Fruit fly (Drosophila melanogaster): ENCODE measurements around the gene Prp4k.
A peak's percentile ranks its signal among the peaks of the same experiment; 100 is the strongest.

Prp4k gene

DNA sequence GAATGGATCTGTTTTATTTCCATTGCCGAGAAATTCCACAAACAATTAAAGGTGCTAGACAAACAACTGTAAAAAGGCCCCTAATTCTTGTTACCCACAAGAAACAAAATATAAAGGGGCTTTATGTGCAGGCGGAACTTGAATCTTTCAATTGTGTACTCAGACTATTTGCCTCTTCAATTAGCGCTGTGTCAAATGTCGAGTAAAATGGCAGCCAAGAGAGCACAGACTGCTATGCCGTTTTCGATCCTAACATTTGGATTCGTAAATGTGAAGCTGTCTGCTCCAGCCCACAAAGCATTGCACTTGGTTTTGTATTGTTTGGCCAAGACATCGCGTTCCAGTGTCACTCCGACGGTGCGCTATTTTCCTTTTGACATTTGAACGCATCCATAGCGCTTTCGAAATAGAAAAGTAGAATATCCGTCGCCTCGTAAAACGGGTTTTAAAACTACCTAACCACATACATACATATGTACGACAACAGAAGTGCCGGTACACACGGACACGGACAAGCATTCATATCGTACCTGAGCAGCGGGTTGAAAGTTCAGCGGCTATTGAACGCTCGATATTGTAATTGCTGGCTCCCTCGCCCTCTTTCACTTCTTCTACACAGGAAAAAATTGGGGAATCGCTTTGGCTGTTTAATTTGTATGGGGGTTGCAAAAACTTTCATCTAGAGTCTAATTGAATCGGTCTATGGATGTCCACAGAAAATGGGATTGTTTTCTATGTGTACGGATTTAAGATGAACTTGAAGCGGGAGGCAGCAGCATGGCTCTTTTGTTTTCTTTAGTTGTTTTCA, 45.1 kb downstream of the Prp4k start (continued):
- TF ChIP-seq Sox102F (GFP tag; optimal IDR thresholded peaks at IDR 0.05) (peak; percentile 3), Jarid2 (GFP tag; optimal IDR thresholded peaks at IDR 0.05) (no peak), Asciz (GFP tag; optimal IDR thresholded peaks at IDR 0.05) (peak; percentile 31), B-H1 (GFP tag; IDR thresholded peaks at IDR 0.05) (no peak), Side (GFP tag; optimal IDR thresholded peaks at IDR 0.05) (peak; percentile 4), CG10979 (tag; optimal IDR thresholded peaks at IDR 0.05) (peak; percentile 60), CG14710 (tag; optimal IDR thresholded peaks at IDR 0.05) (peak; percentile 2), Drgx (GFP tag; IDR thresholded peaks at IDR 0.05) (0 out of 2 replicates have a peak, but pooled peaks have one; percentile 6), CG10267 (tag; optimal IDR thresholded peaks at IDR 0.05) (peak; percentile 6), Vsx1 (GFP tag; optimal IDR thresholded peaks at IDR 0.05) (no peak), lab (GFP tag; optimal IDR thresholded peaks at IDR 0.05) (peak; percentile 52), dmrt99B (tag; optimal IDR thresholded peaks at IDR 0.05) (peak; percentile 48), lola (GFP tag; optimal IDR thresholded peaks at IDR 0.05) (peak in 1 of 3 experiments; percentile 34), Dek (tag; optimal IDR thresholded peaks at IDR 0.05) (no peak), CG13424 (tag; optimal IDR thresholded peaks at IDR 0.05) (peak; percentile 27), bcd (GFP tag; optimal IDR thresholded peaks at IDR 0.05) (peak; percentile 6), ranshi (GFP tag; IDR thresholded peaks at IDR 0.05) (no peak), CG31441 (GFP tag; IDR thresholded peaks at IDR 0.05) (peak; percentile 30; the same call in 1 of the 2 replicates), Nf-YA (GFP tag; IDR thresholded peaks at IDR 0.05) (no peak), CG11504 (tag; optimal IDR thresholded peaks at IDR 0.05) (no peak), Mad (GFP tag; optimal IDR thresholded peaks at IDR 0.05) (no peak), CG7839 (tag; optimal IDR thresholded peaks at IDR 0.05) (peak; percentile 25), CG2875 (GFP tag; optimal IDR thresholded peaks at IDR 0.05) (peak; percentile 3), Hr51 (GFP tag; optimal IDR thresholded peaks at IDR 0.05) (peak in 1 of 2 experiments; percentile 11), otp (GFP tag; IDR thresholded peaks at IDR 0.05) (peak; percentile 44; the same call in 1 of the 3 replicates), Hr78 (GFP tag; optimal IDR thresholded peaks at IDR 0.05) (peak in 1 of 2 experiments; percentile 99), prd (optimal IDR thresholded peaks at IDR 0.05) (no peak), prd (GFP tag; IDR thresholded peaks at IDR 0.05) (no peak), CG18262 (tag; optimal IDR thresholded peaks at IDR 0.05) (peak; percentile 51), Ravus (GFP tag; IDR thresholded peaks at IDR 0.05) (no peak), sens (GFP tag) (peak; percentile 61), onecut (GFP tag; IDR thresholded peaks at IDR 0.05) (0 out of 2 replicates have a peak, but pooled peaks have one; percentile 33), CG12391 (tag; optimal IDR thresholded peaks at IDR 0.05) (peak; percentile 42), nmo (GFP tag; optimal IDR thresholded peaks at IDR 0.05) (peak; percentile 15), D19B (GFP tag; optimal IDR thresholded peaks at IDR 0.05) (no peak), D19A (tag; optimal IDR thresholded peaks at IDR 0.05) (peak; percentile 7), CG17328 (GFP tag; IDR thresholded peaks at IDR 0.05) (peak; percentile 49), pros (GFP tag; optimal IDR thresholded peaks at IDR 0.05) (peak; percentile 35), chif (GFP tag; optimal IDR thresholded peaks at IDR 0.05) (peak in 1 of 2 experiments; percentile 18), lilli (GFP tag; optimal IDR thresholded peaks at IDR 0.05) (peak; percentile 2), CG2678 (tag; optimal IDR thresholded peaks at IDR 0.05) (peak; percentile 36), CG4854 (GFP tag; optimal IDR thresholded peaks at IDR 0.05) (no peak), CG10565 (GFP tag; optimal IDR thresholded peaks at IDR 0.05) (no peak), dmrt11E (tag; optimal IDR thresholded peaks at IDR 0.05) (peak; percentile 41), Dip3 (GFP tag; optimal IDR thresholded peaks at IDR 0.05) (no peak), zfh1 (GFP tag; IDR thresholded peaks at IDR 0.05) (0 out of 3 replicates have a peak, but pooled peaks have one; percentile 40), Sin3A (optimal IDR thresholded peaks at IDR 0.05) (no peak)

All from whole organism, embryonic.